Worm (Caenorhabditis elegans) whole organism, mixed stage, embryonic: Measurements from ENCODE around the gene eff-1.

ENCODE experiments used
- nhr-12 ChIP-seq: fragments of 150-350 bp; optimal IDR thresholded peaks from 2 replicates; lab custom pipeline; 2014; ENCODE audit warnings: missing biosample characterization, missing genetic modification characterization
- nhr-76 ChIP-seq: sonication (generic microtip); optimal IDR thresholded peaks from 2 replicates; lab custom pipeline; 2017; ENCODE audit warnings: missing biosample characterization, missing genetic modification characterization
- sptf-1 ChIP-seq: sonication (generic microtip); optimal IDR thresholded peaks from 2 replicates; lab custom pipeline; 2017; ENCODE audit warnings: mild to moderate bottlenecking, missing genetic modification characterization, moderate library complexity, missing compliant biosample characterization
- unc-62 ChIP-seq: fragments of 150-350 bp; optimal IDR thresholded peaks from 2 replicates; lab custom pipeline; 2014; ENCODE audit warnings: missing biosample characterization, missing genetic modification reagents, missing genetic modification characterization

ce11 chrII:8380188-8380587 is 33.7 kb downstream of the eff-1 start:
- no peak for TF ChIP-seq nhr-12
- TF ChIP-seq unc-62: no peak
- no peak for TF ChIP-seq nhr-76 (tag; lab: Kevin White, UChicago)
- no peak for TF ChIP-seq sptf-1 (tag; lab: Kevin White, UChicago)
